Worm (Caenorhabditis elegans) whole organism, L3 larva: Measurements from ENCODE around the gene F15A4.10.

Source experiments
- R02D3.7 ChIP-seq: fragments of 150-350 bp; optimal IDR thresholded peaks from 2 replicates; lab custom pipeline; 2014; ENCODE audit warnings: missing biosample characterization, missing genetic modification characterization
- ZK546.5 ChIP-seq: sonication (generic microtip); optimal IDR thresholded peaks from 2 replicates; lab custom pipeline; 2017; ENCODE audit warnings: missing biosample characterization, missing genetic modification characterization
- aly-2 ChIP-seq: fragments of 150-350 bp; optimal IDR thresholded peaks from 2 replicates; lab custom pipeline; 2014; ENCODE audit warnings: missing biosample characterization, missing genetic modification characterization
- ama-1 ChIP-seq: fragments of 150-350 bp; optimal IDR thresholded peaks from 2 replicates; lab custom pipeline; 2018
- ceh-16 ChIP-seq: sonication (generic microtip); optimal IDR thresholded peaks from 2 replicates; lab custom pipeline; 2017; ENCODE audit warnings: missing biosample characterization, missing genetic modification characterization
- ceh-28 ChIP-seq: fragments of 150-350 bp; optimal IDR thresholded peaks from 2 replicates; lab custom pipeline; 2014; ENCODE audit warnings: missing biosample characterization, missing genetic modification reagents, missing genetic modification characterization
- ceh-82 ChIP-seq: fragments of 150-350 bp; optimal IDR thresholded peaks from 2 replicates; lab custom pipeline; 2014; ENCODE audit warnings: missing biosample characterization, missing genetic modification characterization
- ceh-9 ChIP-seq: sonication (generic microtip); optimal IDR thresholded peaks from 2 replicates; lab custom pipeline; 2018; ENCODE audit warnings: missing biosample characterization, missing genetic modification characterization
- daf-12 ChIP-seq: fragments of 150-350 bp; optimal IDR thresholded peaks from 2 replicates; lab custom pipeline; 2014; ENCODE audit warnings: missing biosample characterization, missing genetic modification reagents, missing genetic modification characterization
- egl-27 ChIP-seq: sonication (generic microtip); optimal IDR thresholded peaks from 4 replicates; lab custom pipeline; 2017; ENCODE audit warnings: missing biosample characterization, missing genetic modification reagents, missing genetic modification characterization
- egl-5 ChIP-seq: fragments of 150-350 bp; optimal IDR thresholded peaks from 2 replicates; lab custom pipeline; 2017; ENCODE audit warnings: missing biosample characterization, missing genetic modification reagents, missing genetic modification characterization, inconsistent platforms
- elt-1 ChIP-seq: fragments of 150-350 bp; optimal IDR thresholded peaks from 2 replicates; lab custom pipeline; 2014; ENCODE audit warnings: missing biosample characterization, missing genetic modification characterization
- elt-2 ChIP-seq: sonication (generic microtip); optimal IDR thresholded peaks from 2 replicates; lab custom pipeline; 2016; ENCODE audit warnings: missing genetic modification reagents, mild to moderate bottlenecking, missing genetic modification characterization, missing compliant biosample characterization
- eor-1 ChIP-seq, 2 experiments: fragments of 150-350 bp; optimal IDR thresholded peaks; 2 replicates each; lab custom pipeline; 2014 to 2018; ENCODE audit warnings: missing biosample characterization in 2 of 2, missing genetic modification characterization in 2 of 2
- fkh-10 ChIP-seq: sonication (generic microtip); optimal IDR thresholded peaks from 2 replicates; lab custom pipeline; 2017; ENCODE audit warnings: missing biosample characterization, missing genetic modification reagents, missing genetic modification characterization
- fkh-2 ChIP-seq: fragments of 150-350 bp; optimal IDR thresholded peaks from 2 replicates; lab custom pipeline; 2014; ENCODE audit warnings: missing biosample characterization, missing genetic modification reagents, missing genetic modification characterization
- fos-1 ChIP-seq: fragments of 150-350 bp; optimal IDR thresholded peaks from 2 replicates; lab custom pipeline; 2014; ENCODE audit warnings: missing biosample characterization, missing genetic modification characterization
- hmg-11 ChIP-seq: sonication (generic microtip); optimal IDR thresholded peaks from 2 replicates; lab custom pipeline; 2016; ENCODE audit warnings: missing genetic modification characterization, missing compliant biosample characterization
- jun-1 ChIP-seq: fragments of 150-350 bp; optimal IDR thresholded peaks from 2 replicates; lab custom pipeline; 2014; ENCODE audit warnings: missing biosample characterization, missing genetic modification reagents, missing genetic modification characterization
- lin-15B ChIP-seq: fragments of 150-350 bp; optimal IDR thresholded peaks from 2 replicates; lab custom pipeline; 2014; ENCODE audit warnings: missing biosample characterization, missing genetic modification characterization
- lin-39 ChIP-seq: fragments of 150-350 bp; optimal IDR thresholded peaks from 2 replicates; lab custom pipeline; 2018; ENCODE audit warnings: missing biosample characterization, missing genetic modification reagents, missing genetic modification characterization
- lsy-12 ChIP-seq: sonication (generic microtip); optimal IDR thresholded peaks from 2 replicates; lab custom pipeline; 2016; ENCODE audit warnings: mild to moderate bottlenecking, missing genetic modification characterization, missing compliant biosample characterization
- mdl-1 ChIP-seq: fragments of 150-350 bp; optimal IDR thresholded peaks from 2 replicates; lab custom pipeline; 2014; ENCODE audit warnings: missing biosample characterization, missing genetic modification characterization
- nfya-1 ChIP-seq: sonication (generic microtip); optimal IDR thresholded peaks from 2 replicates; lab custom pipeline; 2017; ENCODE audit warnings: missing genetic modification characterization, mild to moderate bottlenecking, missing compliant biosample characterization, antibody characterized with exemption, moderate library complexity; ENCODE audit not compliant: insufficient read depth
- nhr-11 ChIP-seq: fragments of 150-350 bp; optimal IDR thresholded peaks from 2 replicates; lab custom pipeline; 2014; ENCODE audit warnings: missing biosample characterization, missing genetic modification characterization
- nhr-12 ChIP-seq: fragments of 150-350 bp; optimal IDR thresholded peaks from 2 replicates; lab custom pipeline; 2014; ENCODE audit warnings: missing biosample characterization, missing genetic modification characterization
- nhr-23 ChIP-seq: fragments of 150-350 bp; optimal IDR thresholded peaks from 2 replicates; lab custom pipeline; 2014; ENCODE audit warnings: missing biosample characterization, missing genetic modification reagents, missing genetic modification characterization
- nhr-237 ChIP-seq: fragments of 150-350 bp; optimal IDR thresholded peaks from 2 replicates; lab custom pipeline; 2014; ENCODE audit warnings: missing biosample characterization, missing genetic modification characterization
- nhr-25 ChIP-seq: sonication (generic microtip); optimal IDR thresholded peaks from 2 replicates; lab custom pipeline; 2017; ENCODE audit warnings: missing biosample characterization, missing genetic modification characterization
- nhr-28 ChIP-seq: fragments of 150-350 bp; optimal IDR thresholded peaks from 2 replicates; lab custom pipeline; 2014; ENCODE audit warnings: missing biosample characterization, missing genetic modification characterization
- nhr-43 ChIP-seq: sonication (generic microtip); optimal IDR thresholded peaks from 2 replicates; lab custom pipeline; 2016; ENCODE audit warnings: mild to moderate bottlenecking, missing genetic modification characterization, missing compliant biosample characterization; ENCODE audit not compliant: poor library complexity, severe bottlenecking
- nhr-76 ChIP-seq: fragments of 150-350 bp; sonication (generic microtip); optimal IDR thresholded peaks from 5 replicates; lab custom pipeline; 2014; ENCODE audit warnings: missing biosample characterization, missing genetic modification characterization
- pqm-1 ChIP-seq: fragments of 150-350 bp; optimal IDR thresholded peaks from 2 replicates; lab custom pipeline; 2017; ENCODE audit warnings: missing biosample characterization, missing genetic modification characterization, inconsistent platforms
- sea-2 ChIP-seq: fragments of 150-350 bp; sonication (generic microtip); optimal IDR thresholded peaks from 4 replicates; lab custom pipeline; 2014; ENCODE audit warnings: missing biosample characterization, missing genetic modification reagents, missing genetic modification characterization
- snpc-4 ChIP-seq: fragments of 150-350 bp; optimal IDR thresholded peaks from 2 replicates; lab custom pipeline; 2014; ENCODE audit warnings: missing biosample characterization, missing genetic modification characterization
- tbx-2 ChIP-seq: sonication (generic microtip); optimal IDR thresholded peaks from 2 replicates; lab custom pipeline; 2016; ENCODE audit warnings: mild to moderate bottlenecking, missing genetic modification characterization, missing compliant biosample characterization
- unc-39 ChIP-seq: sonication (generic microtip); optimal IDR thresholded peaks from 4 replicates; lab custom pipeline; 2017; ENCODE audit warnings: missing biosample characterization, missing genetic modification characterization
- zag-1 ChIP-seq: fragments of 150-350 bp; optimal IDR thresholded peaks from 2 replicates; lab custom pipeline; 2014; ENCODE audit warnings: missing biosample characterization, missing genetic modification characterization
- ztf-11 ChIP-seq: fragments of 150-350 bp; optimal IDR thresholded peaks from 2 replicates; lab custom pipeline; 2014; ENCODE audit warnings: missing biosample characterization, missing genetic modification characterization
- ztf-4 ChIP-seq: fragments of 150-350 bp; optimal IDR thresholded peaks from 2 replicates; lab custom pipeline; 2014; ENCODE audit warnings: missing biosample characterization, missing genetic modification characterization

F15A4.10 gene

ce11 chrII:12507038-12507437 lies 22.1 kb upstream of the F15A4.10 start, which contains the start of gene srh-68:
Gene srh-68 (plus strand): TSS chrII:12507338.
- TF ChIP-seq nhr-43 (tag; lab: Kevin White, UChicago) (no peak), egl-27 (tag; lab: Kevin White, UChicago) (no peak), fkh-2 (tag; lab: Kevin White, UChicago) (no peak), hmg-11 (no peak), snpc-4 (tag; lab: Kevin White, UChicago) (no peak), elt-1 (tag; lab: Kevin White, UChicago) (no peak)

- TF ChIP-seq elt-2 (no peak), nhr-11 (tag; lab: Kevin White, UChicago) (peak; percentile 10), ztf-4 (tag; lab: Kevin White, UChicago) (no peak)
Observed at ce11 chrII:12506511-12506910, 21.6 kb upstream of the F15A4.10 start.

ce11 chrII:12502784-12503183 lies 17.8 kb upstream of the F15A4.10 start, which contains the start of gene ador-1:
Gene ador-1 (minus strand): TSS chrII:12502884.
- TF ChIP-seq ztf-11 (tag; lab: Kevin White, UChicago) = no peak
- TF ChIP-seq lsy-12 (tag; lab: Kevin White, UChicago) = no peak
- TF ChIP-seq unc-39 (tag; lab: Kevin White, UChicago) = no peak
- TF ChIP-seq lin-15B = no peak
- TF ChIP-seq nhr-11 (tag; lab: Kevin White, UChicago) = no peak
- TF ChIP-seq nhr-25 (tag; lab: Kevin White, UChicago) = no peak
- no peak for TF ChIP-seq nhr-237 (tag; lab: Kevin White, UChicago)
- TF ChIP-seq nhr-76 (tag; lab: Kevin White, UChicago) = no peak
- TF ChIP-seq sea-2 (GFP tag; lab: Kevin White, UChicago) = no peak
- no peak for TF ChIP-seq elt-2
- TF ChIP-seq pqm-1 (tag; lab: Kevin White, UChicago) = no peak
- no peak for TF ChIP-seq ceh-16
- TF ChIP-seq ztf-4 (tag; lab: Kevin White, UChicago) = no peak
- no peak for TF ChIP-seq R02D3.7 (tag; lab: Kevin White, UChicago)
- no peak for TF ChIP-seq lin-39 (tag; lab: Kevin White, UChicago)
- no peak for TF ChIP-seq fkh-2 (tag; lab: Kevin White, UChicago)
- TF ChIP-seq nfya-1 (tag; lab: Kevin White, UChicago) = no peak
- TF ChIP-seq fkh-10 (GFP tag; lab: Kevin White, UChicago) = no peak
- TF ChIP-seq nhr-23 = no peak
- no peak for TF ChIP-seq ceh-9 (tag; lab: Kevin White, UChicago)

ce11 chrII:12499969-12500368 lies 15.0 kb upstream of the F15A4.10 start:
- TF ChIP-seq egl-27 (tag; lab: Kevin White, UChicago) (no peak), ama-1 (lab: Kevin White, UChicago) (no peak), egl-5 (tag; lab: Kevin White, UChicago) (no peak), fkh-10 (GFP tag; lab: Kevin White, UChicago) (peak; percentile 2), ztf-11 (tag; lab: Kevin White, UChicago) (no peak), ZK546.5 (tag; lab: Kevin White, UChicago) (no peak), ceh-28 (tag; lab: Kevin White, UChicago) (no peak), aly-2 (tag; lab: Kevin White, UChicago) (no peak)

- TF ChIP-seq ztf-4 (tag; lab: Kevin White, UChicago) (no peak), nhr-11 (tag; lab: Kevin White, UChicago) (no peak), lin-15B (no peak), sea-2 (GFP tag; lab: Kevin White, UChicago) (no peak)
Observed at ce11 chrII:12496981-12497380, 12.0 kb upstream of the F15A4.10 start, which contains the start of gene T21B4.3. Gene T21B4.3 (minus strand): TSS chrII:12497081.

ce11 chrII:12494556-12495131 lies 9.7 kb upstream of the F15A4.10 start, which contains the start of gene col-85:
Gene col-85 (minus strand): TSS chrII:12495095.
- TF ChIP-seq ceh-82 (tag; lab: Kevin White, UChicago) (peak; percentile 32), ZK546.5 (tag; lab: Kevin White, UChicago) (no peak), lin-15B (peak; percentile 35), ama-1 (lab: Kevin White, UChicago) (no peak), zag-1 (no peak), ceh-16 (no peak), hmg-11 (peak; percentile 89), elt-1 (tag; lab: Kevin White, UChicago) (no peak), nhr-12 (tag; lab: Kevin White, UChicago) (no peak), mdl-1 (tag; lab: Kevin White, UChicago) (no peak), eor-1 (tag; optimal IDR thresholded peaks at IDR 0.05; lab: Kevin White, UChicago) (no peak), daf-12 (no peak), fkh-2 (tag; lab: Kevin White, UChicago) (no peak), egl-27 (tag; lab: Kevin White, UChicago) (peak; percentile 41), tbx-2 (tag; lab: Kevin White, UChicago) (peak; percentile 15), fos-1 (tag; lab: Kevin White, UChicago) (no peak), nhr-43 (tag; lab: Kevin White, UChicago) (peak; percentile 80), jun-1 (peak; percentile 61), lin-39 (tag; lab: Kevin White, UChicago) (peak; percentile 19), unc-39 (tag; lab: Kevin White, UChicago) (no peak), nhr-28 (no peak), elt-2 (peak; percentile 47), nhr-11 (tag; lab: Kevin White, UChicago) (no peak), nhr-25 (tag; lab: Kevin White, UChicago) (peak; percentile 31)
